Fruit fly (Drosophila melanogaster): Measurements from ENCODE around the gene PGRP-SA.

DNA sequence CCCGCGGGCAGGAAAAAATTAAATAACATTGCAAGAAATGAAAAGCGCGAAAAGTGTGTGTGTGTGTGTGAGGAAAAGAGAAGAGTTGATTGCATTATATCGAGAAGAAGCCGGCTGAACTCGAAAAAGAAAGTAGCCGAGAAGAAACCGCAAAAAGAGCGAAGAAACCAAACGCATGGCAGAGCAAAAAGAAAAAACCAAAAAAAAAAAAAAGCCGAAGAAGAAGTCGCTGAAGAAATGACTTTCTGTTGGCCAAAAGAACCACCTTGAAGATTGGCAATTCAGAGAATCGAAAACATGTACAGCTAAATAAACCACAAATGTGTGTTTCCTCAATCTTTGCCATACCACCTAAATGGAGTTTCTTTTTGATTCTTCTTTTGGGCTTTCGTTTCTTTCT lies 37.5 kb upstream of the PGRP-SA start:
- TF ChIP-seq vvl (GFP tag; IDR thresholded peaks at IDR 0.05) (no peak), Nf-YC (tag; optimal IDR thresholded peaks at IDR 0.05) (no peak), Ets65A (GFP tag) (no peak), CG4328 (GFP tag; optimal IDR thresholded peaks at IDR 0.05) (no peak), CG18262 (tag; optimal IDR thresholded peaks at IDR 0.05) (no peak), CG16813 (GFP tag; IDR thresholded peaks at IDR 0.05; ENCODE audit: partially characterized antibody) (no peak), ase (GFP tag; IDR thresholded peaks at IDR 0.05) (no peak), CG4820 (GFP tag; optimal IDR thresholded peaks at IDR 0.05) (no peak), CG5953 (GFP tag; IDR thresholded peaks at IDR 0.05) (no peak), pho (GFP tag; optimal IDR thresholded peaks at IDR 0.05) (no peak), Bteb2 (GFP tag; optimal IDR thresholded peaks at IDR 0.05) (no peak)
